Worm (Caenorhabditis elegans): ENCODE measurements around the gene T26C11.8.
A peak's percentile ranks its signal among the peaks of the same experiment; 100 is the strongest.

Gene T26C11.8

ce11 chrX:1856160-1856559 lies 4.4 kb upstream of the T26C11.8 start, which contains the start of gene ceh-39:
Gene ceh-39 (minus strand): TSS chrX:1856172.
- no peak for TF ChIP-seq W03F9.2 (tag; optimal IDR thresholded peaks at IDR 0.05)
- TF ChIP-seq him-1 (tag; optimal IDR thresholded peaks at IDR 0.05) = no peak
- TF ChIP-seq dao-5 (tag; optimal IDR thresholded peaks at IDR 0.05) = no peak

DNA sequence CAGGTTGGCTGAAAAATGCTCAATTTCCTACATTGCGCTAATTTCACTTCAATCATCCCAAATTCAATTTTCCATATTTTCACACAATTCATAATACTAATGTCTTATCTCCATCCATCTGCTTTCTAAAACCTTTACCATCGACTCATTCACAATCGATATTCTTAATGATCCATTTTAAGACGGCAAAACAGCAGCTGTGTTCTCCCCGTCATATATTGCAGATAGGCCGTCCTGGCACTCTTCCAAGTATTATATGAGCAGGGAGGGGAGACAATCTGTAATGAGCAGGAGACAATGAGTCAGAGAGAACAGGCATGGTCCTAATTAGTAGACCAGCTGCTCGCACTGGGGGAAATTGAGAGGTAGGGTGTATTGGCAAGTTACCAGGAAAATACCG lies 2.7 kb upstream of the T26C11.8 start:
- TF ChIP-seq him-1 (tag; optimal IDR thresholded peaks at IDR 0.05) (no peak), dao-5 (tag; optimal IDR thresholded peaks at IDR 0.05) (no peak), W03F9.2 (tag; optimal IDR thresholded peaks at IDR 0.05) (no peak)

DNA sequence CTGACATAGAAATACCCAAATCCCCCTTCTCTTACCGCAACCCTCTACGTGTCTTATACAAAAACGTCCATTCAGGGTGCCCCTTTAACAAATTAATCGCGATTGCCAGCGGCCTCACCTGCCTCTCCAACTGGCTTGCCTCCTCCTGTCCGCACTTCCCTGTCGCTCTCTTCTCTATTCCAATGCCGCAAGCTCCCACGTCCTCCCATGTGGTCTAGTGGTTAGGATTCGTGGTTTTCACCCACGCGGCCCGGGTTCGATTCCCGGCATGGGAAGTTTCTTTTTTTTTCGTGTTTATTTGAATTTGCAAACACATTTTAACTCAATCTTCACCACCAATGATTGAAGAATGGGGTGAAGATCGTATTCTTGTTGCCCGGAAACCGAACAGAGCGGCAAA lies 1.9 kb upstream of the T26C11.8 start:
- TF ChIP-seq W03F9.2 (tag; optimal IDR thresholded peaks at IDR 0.05) (no peak), him-1 (tag; optimal IDR thresholded peaks at IDR 0.05) (no peak), dao-5 (tag; optimal IDR thresholded peaks at IDR 0.05) (peak; percentile 8)

ce11 chrX:1864946-1865345 lies 4.4 kb downstream of the T26C11.8 start, which contains the start of gene tbx-41:
Gene tbx-41 (plus strand): TSS chrX:1865246.
- TF ChIP-seq him-1 (tag; optimal IDR thresholded peaks at IDR 0.05) (no peak), W03F9.2 (tag; optimal IDR thresholded peaks at IDR 0.05) (no peak), dao-5 (tag; optimal IDR thresholded peaks at IDR 0.05) (no peak)

- no peak for TF ChIP-seq him-1 (tag; optimal IDR thresholded peaks at IDR 0.05)
- no peak for TF ChIP-seq dao-5 (tag; optimal IDR thresholded peaks at IDR 0.05)
- no peak for TF ChIP-seq W03F9.2 (tag; optimal IDR thresholded peaks at IDR 0.05)
Measured at ce11 chrX:1870991-1871390, 10.5 kb downstream of the T26C11.8 start.

DNA sequence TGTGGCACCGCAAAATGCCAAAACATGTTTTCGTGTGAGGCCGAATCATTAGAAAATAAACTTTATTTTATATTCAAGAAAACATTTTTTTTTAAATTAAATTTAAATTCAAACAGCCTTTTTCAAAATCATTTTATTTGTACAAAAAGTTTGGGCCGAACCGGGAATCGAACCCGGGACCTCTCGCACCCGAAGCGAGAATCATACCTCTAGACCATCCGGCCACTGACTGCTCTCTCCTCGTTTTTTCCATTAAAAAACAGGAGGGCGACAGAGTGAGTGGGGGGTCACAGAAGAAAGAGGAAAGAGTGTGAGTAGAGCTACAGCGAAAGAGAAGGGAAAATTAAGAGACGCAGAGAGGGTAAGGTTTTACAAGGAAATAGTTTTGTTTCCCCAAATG lies 20.1 kb downstream of the T26C11.8 start:
- TF ChIP-seq W03F9.2 (tag; optimal IDR thresholded peaks at IDR 0.05) (no peak), him-1 (tag; optimal IDR thresholded peaks at IDR 0.05) (peak; percentile 23), dao-5 (tag; optimal IDR thresholded peaks at IDR 0.05) (peak; percentile 8)

- peak; percentile 54 for TF ChIP-seq him-1 (tag; optimal IDR thresholded peaks at IDR 0.05)
- TF ChIP-seq W03F9.2 (tag; optimal IDR thresholded peaks at IDR 0.05) = no peak
Measured at ce11 chrX:1888445-1889035, 28.0 kb downstream of the T26C11.8 start.

DNA sequence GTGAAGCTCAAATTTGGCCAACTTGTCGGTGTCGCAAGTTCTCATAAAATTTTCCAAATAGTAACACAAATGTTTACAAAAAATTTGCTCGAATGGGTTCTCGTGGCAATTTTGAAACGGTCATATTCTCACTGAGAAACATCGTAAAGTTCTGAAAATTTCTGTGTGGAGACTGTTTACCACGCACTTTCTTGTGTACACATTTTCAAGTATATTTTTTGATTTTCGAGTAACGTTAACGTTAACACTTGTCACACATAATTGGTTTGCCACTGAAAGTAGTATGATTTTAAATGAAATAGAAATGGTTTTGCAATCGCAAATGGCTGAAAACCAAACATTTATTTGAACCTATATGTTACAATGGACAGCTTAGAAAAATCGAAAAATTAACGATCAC lies 30.3 kb downstream of the T26C11.8 start:
- TF ChIP-seq W03F9.2 (tag; optimal IDR thresholded peaks at IDR 0.05) (no peak), him-1 (tag; optimal IDR thresholded peaks at IDR 0.05) (no peak), dao-5 (tag; optimal IDR thresholded peaks at IDR 0.05) (no peak)

DNA sequence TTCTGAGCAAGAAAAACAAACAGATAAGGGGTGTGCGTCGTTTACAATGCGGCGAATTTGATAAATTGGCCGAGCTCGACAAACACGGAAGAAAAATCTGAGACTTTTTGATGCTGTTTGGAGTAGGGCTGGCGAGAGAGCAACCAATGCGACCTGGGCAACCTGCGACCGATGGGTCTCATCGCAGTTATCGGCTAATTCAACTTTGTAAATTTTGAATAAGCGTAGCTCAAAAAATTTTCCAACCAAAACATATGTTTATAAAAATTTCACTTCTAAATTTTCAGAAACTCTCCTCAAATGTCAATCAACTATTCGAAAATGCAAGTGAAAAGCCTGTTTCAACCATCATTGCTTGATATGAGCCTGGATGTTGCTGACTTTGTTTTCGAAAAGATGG lies 31.4 kb downstream of the T26C11.8 start, which contains the start of gene B0294.3:
TSS of gene B0294.3 (plus strand) at position 301 of the 400 bp plus-strand sequence.
- no peak for TF ChIP-seq W03F9.2 (tag; optimal IDR thresholded peaks at IDR 0.05)
- TF ChIP-seq him-1 (tag; optimal IDR thresholded peaks at IDR 0.05) = no peak
- no peak for TF ChIP-seq dao-5 (tag; optimal IDR thresholded peaks at IDR 0.05)

ce11 chrX:1897243-1897642 lies 36.7 kb downstream of the T26C11.8 start, which contains the start of gene B0294.1:
Gene B0294.1 (minus strand): TSS chrX:1897343.
- TF ChIP-seq him-1 (tag; optimal IDR thresholded peaks at IDR 0.05) (no peak), dao-5 (tag; optimal IDR thresholded peaks at IDR 0.05) (no peak), W03F9.2 (tag; optimal IDR thresholded peaks at IDR 0.05) (no peak)

- no peak for TF ChIP-seq W03F9.2 (tag; optimal IDR thresholded peaks at IDR 0.05)
- TF ChIP-seq him-1 (tag; optimal IDR thresholded peaks at IDR 0.05) = no peak
- no peak for TF ChIP-seq dao-5 (tag; optimal IDR thresholded peaks at IDR 0.05)
Measured at ce11 chrX:1901480-1901879, 41.0 kb downstream of the T26C11.8 start.

DNA sequence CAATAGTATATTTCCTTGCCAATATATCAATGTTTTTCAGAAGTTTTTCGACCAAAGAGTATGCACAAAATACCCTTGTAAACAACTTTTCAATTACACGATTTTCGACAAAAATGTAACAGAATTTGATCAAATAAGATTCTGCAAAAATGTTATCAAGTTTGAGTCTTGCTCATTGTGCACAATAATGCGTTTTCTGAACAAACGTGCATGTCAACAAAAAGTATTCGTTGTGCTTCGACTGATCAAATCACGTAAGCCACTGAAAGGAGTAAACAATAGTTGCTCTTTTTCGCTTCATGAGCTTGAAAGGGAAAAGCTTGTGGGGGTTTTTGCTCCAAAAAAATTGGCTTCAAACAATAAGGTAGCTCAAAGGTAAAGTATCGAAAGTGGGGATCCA lies 46.5 kb downstream of the T26C11.8 start:
- no peak for TF ChIP-seq W03F9.2 (tag; optimal IDR thresholded peaks at IDR 0.05)
- no peak for TF ChIP-seq dao-5 (tag; optimal IDR thresholded peaks at IDR 0.05)
- TF ChIP-seq him-1 (tag; optimal IDR thresholded peaks at IDR 0.05) = no peak

- no peak for TF ChIP-seq dao-5 (tag; optimal IDR thresholded peaks at IDR 0.05)
- peak; percentile 15 for TF ChIP-seq W03F9.2 (tag; optimal IDR thresholded peaks at IDR 0.05)
- peak; percentile 69 for TF ChIP-seq him-1 (tag; optimal IDR thresholded peaks at IDR 0.05)
Measured at ce11 chrX:1909353-1909752, 48.8 kb downstream of the T26C11.8 start.
